Worm (Caenorhabditis elegans) whole organism, L3 larva: ENCODE measurements around the gene F33C8.2.

Experiments used
- R02D3.7 ChIP-seq: fragments of 150-350 bp; optimal IDR thresholded peaks from 2 replicates; lab custom pipeline; 2014; ENCODE audit warnings: missing biosample characterization, missing genetic modification characterization
- ZK546.5 ChIP-seq: sonication (generic microtip); optimal IDR thresholded peaks from 2 replicates; lab custom pipeline; 2017; ENCODE audit warnings: missing biosample characterization, missing genetic modification characterization
- aly-2 ChIP-seq: fragments of 150-350 bp; optimal IDR thresholded peaks from 2 replicates; lab custom pipeline; 2014; ENCODE audit warnings: missing biosample characterization, missing genetic modification characterization
- ama-1 ChIP-seq: fragments of 150-350 bp; optimal IDR thresholded peaks from 2 replicates; lab custom pipeline; 2018
- ceh-16 ChIP-seq: sonication (generic microtip); optimal IDR thresholded peaks from 2 replicates; lab custom pipeline; 2017; ENCODE audit warnings: missing biosample characterization, missing genetic modification characterization
- ceh-28 ChIP-seq: fragments of 150-350 bp; optimal IDR thresholded peaks from 2 replicates; lab custom pipeline; 2014; ENCODE audit warnings: missing biosample characterization, missing genetic modification reagents, missing genetic modification characterization
- daf-12 ChIP-seq: fragments of 150-350 bp; optimal IDR thresholded peaks from 2 replicates; lab custom pipeline; 2014; ENCODE audit warnings: missing biosample characterization, missing genetic modification reagents, missing genetic modification characterization
- egl-5 ChIP-seq: fragments of 150-350 bp; optimal IDR thresholded peaks from 2 replicates; lab custom pipeline; 2017; ENCODE audit warnings: missing biosample characterization, missing genetic modification reagents, missing genetic modification characterization, inconsistent platforms
- elt-1 ChIP-seq: fragments of 150-350 bp; optimal IDR thresholded peaks from 2 replicates; lab custom pipeline; 2014; ENCODE audit warnings: missing biosample characterization, missing genetic modification characterization
- elt-2 ChIP-seq: sonication (generic microtip); optimal IDR thresholded peaks from 2 replicates; lab custom pipeline; 2016; ENCODE audit warnings: missing genetic modification reagents, mild to moderate bottlenecking, missing genetic modification characterization, missing compliant biosample characterization
- elt-3 ChIP-seq, 3 experiments: fragments of 150-350 bp in 1 of 3; sonication (generic microtip) in 2 of 3; optimal IDR thresholded peaks; 2 replicates in 2 of 3; 4 replicates in 1 of 3; lab custom pipeline; 2014 to 2017; ENCODE audit warnings: missing biosample characterization in 3 of 3, missing genetic modification characterization in 3 of 3
- eor-1 ChIP-seq, 2 experiments: fragments of 150-350 bp; optimal IDR thresholded peaks; 2 replicates each; lab custom pipeline; 2014 to 2018; ENCODE audit warnings: missing biosample characterization in 2 of 2, missing genetic modification characterization in 2 of 2
- fkh-10 ChIP-seq: sonication (generic microtip); optimal IDR thresholded peaks from 2 replicates; lab custom pipeline; 2017; ENCODE audit warnings: missing biosample characterization, missing genetic modification reagents, missing genetic modification characterization
- fkh-2 ChIP-seq: fragments of 150-350 bp; optimal IDR thresholded peaks from 2 replicates; lab custom pipeline; 2014; ENCODE audit warnings: missing biosample characterization, missing genetic modification reagents, missing genetic modification characterization
- fos-1 ChIP-seq: fragments of 150-350 bp; optimal IDR thresholded peaks from 2 replicates; lab custom pipeline; 2014; ENCODE audit warnings: missing biosample characterization, missing genetic modification characterization
- hmg-11 ChIP-seq: sonication (generic microtip); optimal IDR thresholded peaks from 2 replicates; lab custom pipeline; 2016; ENCODE audit warnings: missing genetic modification characterization, missing compliant biosample characterization
- lin-15B ChIP-seq: fragments of 150-350 bp; optimal IDR thresholded peaks from 2 replicates; lab custom pipeline; 2014; ENCODE audit warnings: missing biosample characterization, missing genetic modification characterization
- lin-39 ChIP-seq: fragments of 150-350 bp; optimal IDR thresholded peaks from 2 replicates; lab custom pipeline; 2018; ENCODE audit warnings: missing biosample characterization, missing genetic modification reagents, missing genetic modification characterization
- mdl-1 ChIP-seq: fragments of 150-350 bp; optimal IDR thresholded peaks from 2 replicates; lab custom pipeline; 2014; ENCODE audit warnings: missing biosample characterization, missing genetic modification characterization
- mml-1 ChIP-seq: fragments of 150-350 bp; sonication (generic microtip); optimal IDR thresholded peaks from 3 replicates; lab custom pipeline; 2014; ENCODE audit warnings: missing biosample characterization, missing genetic modification characterization
- nfya-1 ChIP-seq: sonication (generic microtip); optimal IDR thresholded peaks from 2 replicates; lab custom pipeline; 2017; ENCODE audit warnings: missing genetic modification characterization, mild to moderate bottlenecking, missing compliant biosample characterization, antibody characterized with exemption, moderate library complexity; ENCODE audit not compliant: insufficient read depth
- nhr-12 ChIP-seq: fragments of 150-350 bp; optimal IDR thresholded peaks from 2 replicates; lab custom pipeline; 2014; ENCODE audit warnings: missing biosample characterization, missing genetic modification characterization
- nhr-23 ChIP-seq: fragments of 150-350 bp; optimal IDR thresholded peaks from 2 replicates; lab custom pipeline; 2014; ENCODE audit warnings: missing biosample characterization, missing genetic modification reagents, missing genetic modification characterization
- nhr-237 ChIP-seq: fragments of 150-350 bp; optimal IDR thresholded peaks from 2 replicates; lab custom pipeline; 2014; ENCODE audit warnings: missing biosample characterization, missing genetic modification characterization
- nhr-25 ChIP-seq: sonication (generic microtip); optimal IDR thresholded peaks from 2 replicates; lab custom pipeline; 2017; ENCODE audit warnings: missing biosample characterization, missing genetic modification characterization
- nhr-43 ChIP-seq: sonication (generic microtip); optimal IDR thresholded peaks from 2 replicates; lab custom pipeline; 2016; ENCODE audit warnings: mild to moderate bottlenecking, missing genetic modification characterization, missing compliant biosample characterization; ENCODE audit not compliant: poor library complexity, severe bottlenecking
- nhr-76 ChIP-seq: fragments of 150-350 bp; sonication (generic microtip); optimal IDR thresholded peaks from 5 replicates; lab custom pipeline; 2014; ENCODE audit warnings: missing biosample characterization, missing genetic modification characterization
- pha-4 ChIP-seq: fragments of 150-350 bp; optimal IDR thresholded peaks from 2 replicates; lab custom pipeline; 2014; ENCODE audit warnings: missing biosample characterization, missing genetic modification reagents, missing genetic modification characterization
- pqm-1 ChIP-seq: fragments of 150-350 bp; optimal IDR thresholded peaks from 2 replicates; lab custom pipeline; 2017; ENCODE audit warnings: missing biosample characterization, missing genetic modification characterization, inconsistent platforms
- sea-2 ChIP-seq: fragments of 150-350 bp; sonication (generic microtip); optimal IDR thresholded peaks from 4 replicates; lab custom pipeline; 2014; ENCODE audit warnings: missing biosample characterization, missing genetic modification reagents, missing genetic modification characterization
- skn-1 ChIP-seq: fragments of 150-350 bp; optimal IDR thresholded peaks from 2 replicates; lab custom pipeline; 2014; ENCODE audit warnings: missing biosample characterization, missing genetic modification characterization
- snpc-4 ChIP-seq: fragments of 150-350 bp; optimal IDR thresholded peaks from 2 replicates; lab custom pipeline; 2014; ENCODE audit warnings: missing biosample characterization, missing genetic modification characterization
- tbx-2 ChIP-seq: sonication (generic microtip); optimal IDR thresholded peaks from 2 replicates; lab custom pipeline; 2016; ENCODE audit warnings: mild to moderate bottlenecking, missing genetic modification characterization, missing compliant biosample characterization
- ztf-11 ChIP-seq: fragments of 150-350 bp; optimal IDR thresholded peaks from 2 replicates; lab custom pipeline; 2014; ENCODE audit warnings: missing biosample characterization, missing genetic modification characterization
- ztf-4 ChIP-seq: fragments of 150-350 bp; optimal IDR thresholded peaks from 2 replicates; lab custom pipeline; 2014; ENCODE audit warnings: missing biosample characterization, missing genetic modification characterization

Gene F33C8.2

ce11 chrX:14709591-14709990 is 11.6 kb upstream of the F33C8.2 start:
- TF ChIP-seq daf-12 (tag; lab: Kevin White, UChicago) (no peak), nfya-1 (tag; lab: Kevin White, UChicago) (no peak), nhr-25 (tag; lab: Kevin White, UChicago) (peak; percentile 59), R02D3.7 (tag; lab: Kevin White, UChicago) (no peak), ZK546.5 (tag; lab: Kevin White, UChicago) (no peak), fkh-10 (GFP tag; lab: Kevin White, UChicago) (no peak), ceh-28 (peak; percentile 14), ceh-16 (tag; lab: Kevin White, UChicago) (no peak)
- TF ChIP-seq, all 47 proteins: peak for 2

- TF ChIP-seq eor-1 (tag; optimal IDR thresholded peaks at IDR 0.05; lab: Kevin White, UChicago) = no peak
- peak; percentile 71 for TF ChIP-seq hmg-11
- TF ChIP-seq fos-1 (tag; lab: Kevin White, UChicago) = peak; percentile 34
- TF ChIP-seq nhr-23 (tag; lab: Kevin White, UChicago) = peak; percentile 43
- TF ChIP-seq nhr-25 (tag; lab: Kevin White, UChicago) = peak; percentile 64
- no peak for TF ChIP-seq elt-3 (tag; optimal IDR thresholded peaks at IDR 0.05; lab: Kevin White, UChicago)
- peak; percentile 49 for TF ChIP-seq ceh-28
- TF ChIP-seq pha-4 (tag; lab: Kevin White, UChicago) = peak; percentile 44
- no peak for TF ChIP-seq R02D3.7 (tag; lab: Kevin White, UChicago)
Measured at ce11 chrX:14711168-14711629, 10.0 kb upstream of the F33C8.2 start, which contains the start of gene atrn-1. Gene atrn-1 (plus strand): TSS chrX:14711579.

- TF ChIP-seq fkh-10 (GFP tag; lab: Kevin White, UChicago) = no peak
- TF ChIP-seq nhr-25 (tag; lab: Kevin White, UChicago) = no peak
- TF ChIP-seq mml-1 (tag; lab: Kevin White, UChicago) = no peak
- no peak for TF ChIP-seq lin-15B (tag; lab: Kevin White, UChicago)
- TF ChIP-seq nhr-76 = no peak
- no peak for TF ChIP-seq ama-1 (lab: Kevin White, UChicago)
- no peak for TF ChIP-seq egl-5 (tag; lab: Kevin White, UChicago)
- TF ChIP-seq nhr-12 = no peak
- TF ChIP-seq lin-39 = no peak
- TF ChIP-seq hmg-11 = no peak
- TF ChIP-seq nfya-1 (tag; lab: Kevin White, UChicago) = no peak
- no peak for TF ChIP-seq elt-2 (tag; lab: Kevin White, UChicago)
- no peak for TF ChIP-seq fos-1 (tag; lab: Kevin White, UChicago)
- no peak for TF ChIP-seq daf-12 (tag; lab: Kevin White, UChicago)
- TF ChIP-seq skn-1 = no peak
- TF ChIP-seq sea-2 = no peak
- no peak for TF ChIP-seq snpc-4 (tag; lab: Kevin White, UChicago)
- no peak for TF ChIP-seq ztf-11 (tag; lab: Kevin White, UChicago)
- TF ChIP-seq ztf-4 (tag; lab: Kevin White, UChicago) = no peak
- TF ChIP-seq, all 47 proteins: peak for 0
Measured at ce11 chrX:14715459-14715858, 5.7 kb upstream of the F33C8.2 start.

ce11 chrX:14717782-14718181 is 3.4 kb upstream of the F33C8.2 start:
- TF ChIP-seq ama-1 (lab: Kevin White, UChicago) (no peak), aly-2 (tag; lab: Kevin White, UChicago) (no peak), hmg-11 (no peak), mml-1 (tag; lab: Kevin White, UChicago) (no peak), pqm-1 (tag; lab: Kevin White, UChicago) (no peak), nhr-43 (tag; lab: Kevin White, UChicago) (no peak), nhr-237 (tag; lab: Kevin White, UChicago) (no peak), pha-4 (tag; lab: Kevin White, UChicago) (no peak), tbx-2 (tag; lab: Kevin White, UChicago) (no peak), ceh-28 (no peak), elt-1 (tag; lab: Kevin White, UChicago) (no peak), sea-2 (no peak), fkh-2 (tag; lab: Kevin White, UChicago) (no peak), mdl-1 (no peak)
